Worm (Caenorhabditis elegans) whole organism, L1 larva: ENCODE measurements around the gene srw-140.

Source experiments
- C04F5.9 ChIP-seq: sonication (generic microtip); optimal IDR thresholded peaks from 2 replicates; lab custom pipeline; 2016; ENCODE audit warnings: missing genetic modification characterization, missing compliant biosample characterization
- C16A3.4 ChIP-seq: fragments of 150-350 bp; optimal IDR thresholded peaks from 2 replicates; lab custom pipeline; 2014; ENCODE audit warnings: missing biosample characterization, missing genetic modification characterization
- Y116A8C.19 ChIP-seq: sonication (generic microtip); optimal IDR thresholded peaks from 2 replicates; lab custom pipeline; 2016; ENCODE audit warnings: missing compliant biosample characterization, missing genetic modification characterization, borderline replicate concordance
- aha-1 ChIP-seq: fragments of 150-350 bp; optimal IDR thresholded peaks from 2 replicates; lab custom pipeline; 2014; ENCODE audit warnings: missing biosample characterization, missing genetic modification characterization
- alr-1 ChIP-seq: fragments of 200-800 bp; sonication (Bioruptor generic); optimal IDR thresholded peaks from 2 replicates; lab custom pipeline; 2018; ENCODE audit warnings: borderline replicate concordance, mild to moderate bottlenecking, missing genetic modification characterization, missing compliant biosample characterization
- ceh-8 ChIP-seq: fragments of 200-800 bp; sonication (Bioruptor generic); optimal IDR thresholded peaks from 2 replicates; lab custom pipeline; 2018; ENCODE audit warnings: mild to moderate bottlenecking, missing genetic modification characterization, moderate library complexity, missing compliant biosample characterization
- ceh-90 ChIP-seq: sonication (generic microtip); optimal IDR thresholded peaks from 2 replicates; lab custom pipeline; 2016; ENCODE audit warnings: missing genetic modification characterization, missing compliant biosample characterization
- ces-1 ChIP-seq: fragments of 150-350 bp; optimal IDR thresholded peaks from 2 replicates; lab custom pipeline; 2014; ENCODE audit warnings: missing biosample characterization, missing genetic modification reagents, missing genetic modification characterization
- dpl-1 ChIP-seq, 3 experiments: fragments of 150-350 bp in 2 of 3; sonication (generic microtip) in 1 of 3; optimal IDR thresholded peaks; 2 replicates each; lab custom pipeline; 2014 to 2017; ENCODE audit warnings: missing biosample characterization in 3 of 3, missing genetic modification characterization in 3 of 3, missing genetic modification reagents in 3 of 3
- dsc-1 ChIP-seq: sonication (generic microtip); optimal IDR thresholded peaks from 2 replicates; lab custom pipeline; 2016; ENCODE audit warnings: mild to moderate bottlenecking, missing genetic modification characterization, missing compliant biosample characterization
- efl-3 ChIP-seq: fragments of 200-800 bp; sonication (Bioruptor generic); optimal IDR thresholded peaks from 2 replicates; lab custom pipeline; 2018; ENCODE audit warnings: mild to moderate bottlenecking, missing genetic modification characterization, missing compliant biosample characterization
- elt-3 ChIP-seq, 6 experiments: fragments of 150-350 bp in 1 of 6; sonication (generic microtip); optimal IDR thresholded peaks; 2 replicates each; lab custom pipeline; 2017 to 2018; ENCODE audit warnings: missing biosample characterization in 6 of 6, missing genetic modification characterization in 6 of 6, inconsistent platforms in 1 of 6
- ets-5 ChIP-seq: fragments of 200-800 bp; sonication (Bioruptor generic); IDR thresholded peaks from 2 replicates; pipeline ENCODE4 v1.3.6; 2022; ENCODE audit warnings: missing genetic modification characterization, missing compliant biosample characterization
- fkh-10 ChIP-seq: sonication (generic microtip); optimal IDR thresholded peaks from 2 replicates; lab custom pipeline; 2017; ENCODE audit warnings: missing biosample characterization, missing genetic modification reagents, missing genetic modification characterization
- fkh-8 ChIP-seq: sonication (generic microtip); optimal IDR thresholded peaks from 2 replicates; lab custom pipeline; 2016; ENCODE audit warnings: mild to moderate bottlenecking, missing genetic modification characterization, missing compliant biosample characterization
- fos-1 ChIP-seq: fragments of 150-350 bp; optimal IDR thresholded peaks from 2 replicates; lab custom pipeline; 2014; ENCODE audit warnings: missing biosample characterization, missing genetic modification characterization
- hlh-17 ChIP-seq: fragments of 200-800 bp; sonication (Bioruptor generic); optimal IDR thresholded peaks from 2 replicates; lab custom pipeline; 2018; ENCODE audit warnings: missing genetic modification characterization, mild to moderate bottlenecking, missing compliant biosample characterization, moderate library complexity, borderline replicate concordance
- jun-1 ChIP-seq: fragments of 150-350 bp; optimal IDR thresholded peaks from 2 replicates; lab custom pipeline; 2014; ENCODE audit warnings: missing biosample characterization, missing genetic modification reagents, missing genetic modification characterization
- lin-13 ChIP-seq: fragments of 150-350 bp; optimal IDR thresholded peaks from 2 replicates; lab custom pipeline; 2014; ENCODE audit warnings: missing biosample characterization, missing genetic modification reagents, missing genetic modification characterization
- lin-14 ChIP-seq: fragments of 200-800 bp; sonication (Bioruptor generic); optimal IDR thresholded peaks from 2 replicates; lab custom pipeline; 2018; ENCODE audit warnings: mild to moderate bottlenecking, missing genetic modification characterization, moderate library complexity, missing compliant biosample characterization
- lir-3 ChIP-seq: sonication (generic microtip); optimal IDR thresholded peaks from 2 replicates; lab custom pipeline; 2016; ENCODE audit warnings: mild to moderate bottlenecking, missing genetic modification characterization, moderate library complexity, missing compliant biosample characterization; ENCODE audit not compliant: poor library complexity
- nhr-237 ChIP-seq: fragments of 150-350 bp; optimal IDR thresholded peaks from 2 replicates; lab custom pipeline; 2014; ENCODE audit warnings: missing biosample characterization, missing genetic modification characterization
- nhr-28 ChIP-seq: fragments of 150-350 bp; optimal IDR thresholded peaks from 2 replicates; lab custom pipeline; 2014; ENCODE audit warnings: missing biosample characterization, missing genetic modification characterization
- nhr-47 ChIP-seq: sonication (generic microtip); optimal IDR thresholded peaks from 2 replicates; lab custom pipeline; 2016; ENCODE audit warnings: mild to moderate bottlenecking, missing genetic modification characterization, moderate library complexity, missing compliant biosample characterization
- nhr-71 ChIP-seq: sonication (generic microtip); optimal IDR thresholded peaks from 2 replicates; lab custom pipeline; 2016; ENCODE audit warnings: mild to moderate bottlenecking, missing genetic modification characterization, moderate library complexity, missing compliant biosample characterization
- nhr-77 ChIP-seq: fragments of 150-350 bp; optimal IDR thresholded peaks from 2 replicates; lab custom pipeline; 2014; ENCODE audit warnings: missing biosample characterization, missing genetic modification characterization
- nhr-84 ChIP-seq: sonication (generic microtip); optimal IDR thresholded peaks from 2 replicates; lab custom pipeline; 2017; ENCODE audit warnings: missing biosample characterization, missing genetic modification characterization
- nhr-85 ChIP-seq: sonication (generic microtip); peaks from one replicate; lab custom pipeline; 2016; ENCODE audit warnings: missing genetic modification characterization, inconsistent platforms, missing compliant biosample characterization
- pag-3 ChIP-seq: sonication (generic microtip); optimal IDR thresholded peaks from 2 replicates; lab custom pipeline; 2017; ENCODE audit warnings: missing genetic modification characterization, mild to moderate bottlenecking, missing compliant biosample characterization, antibody characterized with exemption, borderline replicate concordance; ENCODE audit not compliant: insufficient read depth
- pqm-1 ChIP-seq: sonication (generic microtip); optimal IDR thresholded peaks from 3 replicates; lab custom pipeline; 2017; ENCODE audit warnings: missing biosample characterization, missing genetic modification characterization
- snu-23 ChIP-seq: sonication (generic microtip); optimal IDR thresholded peaks from 2 replicates; lab custom pipeline; 2016; ENCODE audit warnings: missing genetic modification characterization, missing compliant biosample characterization
- sox-4 ChIP-seq: sonication (generic microtip); optimal IDR thresholded peaks from 2 replicates; lab custom pipeline; 2016; ENCODE audit warnings: missing genetic modification characterization, missing compliant biosample characterization
- sptf-1 ChIP-seq: fragments of 150-350 bp; optimal IDR thresholded peaks from 2 replicates; lab custom pipeline; 2014; ENCODE audit warnings: missing biosample characterization, missing genetic modification characterization
- swsn-7 ChIP-seq: sonication (generic microtip); optimal IDR thresholded peaks from 2 replicates; lab custom pipeline; 2016; ENCODE audit warnings: missing genetic modification characterization, missing compliant biosample characterization
- tbx-2 ChIP-seq: sonication (generic microtip); optimal IDR thresholded peaks from 2 replicates; lab custom pipeline; 2016; ENCODE audit warnings: missing genetic modification characterization, missing compliant biosample characterization
- tlp-1 ChIP-seq: fragments of 150-350 bp; optimal IDR thresholded peaks from 2 replicates; lab custom pipeline; 2014; ENCODE audit warnings: missing biosample characterization, missing genetic modification characterization
- unc-30 ChIP-seq: sonication (generic microtip); optimal IDR thresholded peaks from 2 replicates; lab custom pipeline; 2017; ENCODE audit warnings: missing biosample characterization, missing genetic modification characterization
- unc-86 ChIP-seq: sonication (generic microtip); optimal IDR thresholded peaks from 2 replicates; lab custom pipeline; 2016; ENCODE audit warnings: missing genetic modification characterization, missing compliant biosample characterization
- vab-15 ChIP-seq: sonication (generic microtip); optimal IDR thresholded peaks from 2 replicates; lab custom pipeline; 2017; ENCODE audit warnings: missing genotype, mild to moderate bottlenecking, missing genetic modification characterization, missing compliant biosample characterization
- xbp-1 ChIP-seq: sonication (generic microtip); optimal IDR thresholded peaks from 2 replicates; lab custom pipeline; 2016; ENCODE audit warnings: missing genetic modification characterization, missing compliant biosample characterization
- ztf-11 ChIP-seq, 2 experiments: sonication (generic microtip); optimal IDR thresholded peaks; 2 replicates each; lab custom pipeline; 2016 to 2017; ENCODE audit warnings: missing genetic modification characterization in 2 of 2, missing biosample characterization in 1 of 2, missing compliant biosample characterization in 1 of 2
- ztf-4 ChIP-seq: fragments of 150-350 bp; optimal IDR thresholded peaks from 2 replicates; lab custom pipeline; 2014; ENCODE audit warnings: missing biosample characterization, missing genetic modification characterization

The srw-140 gene

DNA sequence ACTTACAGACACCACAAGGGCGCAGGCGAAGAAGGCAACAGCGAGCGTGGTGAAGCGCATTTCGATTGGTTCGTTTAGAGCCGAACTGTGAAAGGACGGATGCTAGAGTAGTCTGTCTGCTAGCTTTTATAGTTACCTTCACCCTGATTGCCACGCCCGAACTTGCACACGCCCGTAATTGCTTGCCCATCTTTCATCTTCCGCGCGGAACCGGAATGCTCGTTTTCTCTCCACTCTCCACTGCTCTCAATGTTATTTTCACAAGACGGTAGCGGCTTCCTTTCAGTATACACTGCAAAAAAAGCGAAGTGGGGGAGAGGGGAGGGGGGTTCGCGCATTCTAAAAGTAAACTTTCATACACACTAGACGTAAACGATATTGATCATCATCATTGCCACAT, 29.0 kb downstream of the srw-140 start, which contains the start of gene abu-8:
Gene abu-8 (minus strand): TSS at position 101 of the 400 bp plus-strand sequence.
- no peak for TF ChIP-seq pag-3
- TF ChIP-seq ceh-90 = no peak
- no peak for TF ChIP-seq ceh-8 (GFP tag; lab: Kevin White, UChicago)
- no peak for TF ChIP-seq swsn-7
- no peak for TF ChIP-seq nhr-237
- TF ChIP-seq fkh-10 = no peak

DNA sequence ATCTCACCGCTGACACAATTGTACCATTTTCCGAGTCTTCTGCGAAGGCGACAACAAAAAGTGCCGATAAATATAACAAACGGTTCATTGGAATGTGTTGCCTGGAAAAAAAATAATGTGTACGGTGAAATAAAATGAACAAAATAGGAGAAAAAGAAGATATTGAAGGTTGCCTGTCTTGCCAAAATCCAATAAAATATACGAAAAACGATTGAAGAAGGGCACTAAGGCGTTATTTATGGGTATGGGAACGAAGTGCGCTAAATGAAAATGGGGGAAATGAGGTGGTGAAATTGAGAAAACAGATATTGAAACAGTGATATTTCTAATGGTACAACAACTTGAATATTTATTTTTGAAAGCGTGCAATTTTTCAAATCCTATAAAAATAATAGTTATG, 32.7 kb downstream of the srw-140 start, which contains the start of gene Y47A7.2:
Gene Y47A7.2 (minus strand): TSS at position 101 of the 400 bp plus-strand sequence.
- TF ChIP-seq ets-5 (GFP tag; lab: Robert Waterston, UW) = no peak
- no peak for TF ChIP-seq nhr-47 (tag; lab: Kevin White, UChicago)
- TF ChIP-seq nhr-85 = no peak
- no peak for TF ChIP-seq sox-4 (tag; lab: Kevin White, UChicago)
- no peak for TF ChIP-seq ces-1
- no peak for TF ChIP-seq dpl-1 (GFP tag; optimal IDR thresholded peaks at IDR 0.05; lab: Kevin White, UChicago)
- TF ChIP-seq nhr-84 (tag; lab: Kevin White, UChicago) = no peak
- TF ChIP-seq sptf-1 = no peak
- no peak for TF ChIP-seq aha-1 (tag; lab: Kevin White, UChicago)

DNA sequence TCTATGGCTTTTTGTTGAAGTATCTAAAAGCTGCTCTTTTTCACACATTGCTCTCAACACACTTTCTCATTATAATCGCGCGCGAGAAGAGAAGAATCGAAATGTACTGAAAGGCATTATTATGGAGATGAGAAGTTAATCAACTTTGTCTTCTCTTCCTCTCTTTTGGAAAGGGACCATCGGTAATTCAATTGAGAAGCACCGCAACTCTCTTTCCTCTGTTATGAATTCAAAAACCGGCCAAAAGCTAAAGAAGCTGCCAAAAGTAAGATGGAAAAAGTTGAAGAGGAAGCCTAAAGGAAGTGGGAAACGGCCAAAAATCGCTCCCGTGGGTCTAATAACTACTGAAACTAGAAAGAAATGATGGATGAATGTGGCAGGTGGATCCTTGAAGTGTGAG, 34.7 kb downstream of the srw-140 start:
- peak; percentile 14 for TF ChIP-seq nhr-71 (tag; lab: Kevin White, UChicago)
- TF ChIP-seq sox-4 (tag; lab: Kevin White, UChicago) = no peak
- TF ChIP-seq nhr-47 (tag; lab: Kevin White, UChicago) = peak; percentile 3
- peak; percentile 31 for TF ChIP-seq ceh-8 (GFP tag; lab: Kevin White, UChicago)
- TF ChIP-seq ces-1 = peak; percentile 76
- TF ChIP-seq lin-14 (GFP tag; lab: Kevin White, UChicago) = peak; percentile 49
- TF ChIP-seq C16A3.4 (tag; lab: Kevin White, UChicago) = no peak
- TF ChIP-seq fkh-10 = peak; percentile 44

DNA sequence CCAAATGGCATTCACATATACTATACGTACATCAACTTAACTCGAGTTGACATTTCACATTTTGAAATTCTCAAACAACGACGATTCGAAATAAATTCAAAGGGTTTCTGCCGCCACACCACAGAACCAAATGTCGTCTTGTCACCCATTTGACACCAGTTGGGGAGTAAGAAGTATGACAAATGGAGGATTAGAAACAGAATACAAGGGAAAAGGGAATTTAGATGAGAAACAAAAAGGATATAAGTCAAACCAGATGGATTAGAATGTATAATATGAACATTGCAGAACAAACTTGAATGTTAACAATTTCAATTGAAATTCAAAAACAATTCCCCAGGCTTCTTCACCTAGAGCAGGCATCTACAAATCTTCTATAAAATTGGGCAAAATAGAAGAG, 36.2 kb downstream of the srw-140 start:
- TF ChIP-seq efl-3 (GFP tag; lab: Kevin White, UChicago) (no peak), nhr-28 (no peak), dsc-1 (tag; lab: Kevin White, UChicago) (peak; percentile 62), unc-30 (tag; lab: Kevin White, UChicago) (peak; percentile 1)

DNA sequence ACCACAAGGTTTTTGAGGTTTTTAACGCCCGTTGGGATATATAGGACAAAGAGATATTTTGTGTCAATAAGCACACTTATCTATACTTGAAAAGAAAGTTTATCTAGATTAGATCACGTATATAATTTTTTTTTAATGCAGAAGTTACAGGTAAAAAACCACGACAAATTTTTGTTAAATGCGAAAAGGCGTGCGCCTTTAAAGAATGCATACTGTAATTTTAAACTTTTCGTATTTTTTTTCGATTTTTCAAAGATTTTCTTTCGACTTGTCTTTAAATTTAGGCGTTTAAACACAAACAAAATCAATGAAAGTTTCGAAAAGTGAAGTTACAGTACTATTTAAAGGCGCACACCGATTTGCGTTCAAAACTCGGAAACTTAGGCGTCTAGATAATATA, 38.1 kb downstream of the srw-140 start:
- TF ChIP-seq tlp-1 (no peak), dsc-1 (tag; lab: Kevin White, UChicago) (no peak), C04F5.9 (tag; lab: Kevin White, UChicago) (no peak), fkh-8 (tag; lab: Kevin White, UChicago) (no peak), hlh-17 (no peak), nhr-77 (tag; lab: Kevin White, UChicago) (no peak), pqm-1 (tag; lab: Kevin White, UChicago) (no peak), elt-3 (tag; optimal IDR thresholded peaks at IDR 0.05; lab: Kevin White, UChicago) (no peak), fkh-10 (no peak)

DNA sequence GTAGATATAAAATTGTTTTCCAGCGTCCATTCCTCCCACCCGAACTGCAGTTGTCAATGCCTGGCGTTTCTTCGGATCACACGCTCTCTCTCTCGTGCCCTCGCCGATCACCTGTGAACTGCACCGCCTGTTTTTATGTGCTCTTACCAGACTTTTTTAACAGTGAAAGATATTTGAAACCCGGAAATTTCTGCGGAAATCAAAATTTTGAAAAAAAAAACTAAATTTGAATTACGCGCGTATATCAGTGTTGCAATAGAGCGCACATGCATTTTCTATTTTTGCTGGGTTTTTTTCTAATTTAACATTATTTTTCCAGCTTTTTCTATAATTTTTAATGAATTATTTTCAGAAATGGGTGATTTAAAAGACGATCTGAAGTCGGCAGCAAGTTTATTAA, 38.6 kb downstream of the srw-140 start, which contains the start of gene ttc-37:
Gene ttc-37 (plus strand): TSS at position 349 of the 400 bp plus-strand sequence.
- TF ChIP-seq Y116A8C.19 (tag; lab: Kevin White, UChicago) (no peak), nhr-84 (tag; lab: Kevin White, UChicago) (no peak), jun-1 (peak; percentile 19), nhr-77 (tag; lab: Kevin White, UChicago) (no peak), ztf-11 (tag; optimal IDR thresholded peaks at IDR 0.05; lab: Kevin White, UChicago) (no peak), unc-86 (tag; lab: Kevin White, UChicago) (peak; percentile 65), ztf-4 (tag; lab: Kevin White, UChicago) (no peak), ces-1 (no peak), dpl-1 (GFP tag; optimal IDR thresholded peaks at IDR 0.05; lab: Kevin White, UChicago) (peak; percentile 96 to 98 (median 98)), lir-3 (tag; lab: Kevin White, UChicago) (no peak), alr-1 (tag; lab: Kevin White, UChicago) (no peak), nhr-85 (peak; percentile 75), pqm-1 (tag; lab: Kevin White, UChicago) (no peak), pag-3 (peak; percentile 19), tbx-2 (tag; lab: Kevin White, UChicago) (peak; percentile 61), lin-13 (GFP tag; lab: Kevin White, UChicago) (peak; percentile 38), swsn-7 (peak; percentile 63), xbp-1 (peak; percentile 65), sptf-1 (no peak), hlh-17 (no peak), snu-23 (peak; percentile 81), vab-15 (tag; lab: Kevin White, UChicago) (no peak), fos-1 (tag; lab: Kevin White, UChicago) (peak; percentile 33)
